Comparison of ENCODE assay signal across 1 fruit fly cellular context in genomic region chr2L:2765659-2766373, dm6.
A peak's percentile ranks its signal among the peaks of the same experiment; 100 is the strongest.
TF ChIP-seq lines count a peak whose summit lies in the region.

Gene Snx21, minus strand, starts transcription at chr2L:2765665.
Gene aph-1, plus strand, starts transcription at chr2L:2766233.

TF ChIP-seq in whole organism, embryonic, 481 proteins besides CTCF, POLR2A, EP300 and RAD21 (continued from another document and continues in another):
- peak; percentile 90 for TF ChIP-seq corto (GFP tag; optimal IDR thresholded peaks at IDR 0.05; lab: Kevin White, UChicago)
- peak; percentile 82 for TF ChIP-seq CG11093 (GFP tag; IDR thresholded peaks at IDR 0.05; lab: Robert Waterston, UW)
- peak in 1 of 2 experiments; percentile 90 for TF ChIP-seq Eip74EF (GFP tag; optimal IDR thresholded peaks at IDR 0.05; lab: Kevin White, UChicago)
- peak; percentile 77 for TF ChIP-seq CG8290 (GFP tag; optimal IDR thresholded peaks at IDR 0.05; lab: Kevin White, UChicago)
- peak; percentile 26 to 61 for TF ChIP-seq CG8290 (tag; optimal IDR thresholded peaks at IDR 0.05; lab: Kevin White, UChicago)
- peak; percentile 90 for TF ChIP-seq zfh2 (GFP tag; optimal IDR thresholded peaks at IDR 0.05; lab: Kevin White, UChicago)
- peak; percentile 82 for TF ChIP-seq her (GFP tag; optimal IDR thresholded peaks at IDR 0.05; lab: Kevin White, UChicago)
- peak; percentile 61 for TF ChIP-seq ase (GFP tag; IDR thresholded peaks at IDR 0.05; lab: Robert Waterston, UW)
- TF ChIP-seq Xbp1 (GFP tag; optimal IDR thresholded peaks at IDR 0.05; lab: Kevin White, UChicago), result peak; percentile 92
- peak; percentile 67 for TF ChIP-seq CG11085 (GFP tag; IDR thresholded peaks at IDR 0.05; lab: Robert Waterston, UW)
- no peak for TF ChIP-seq Kr (GFP tag; optimal IDR thresholded peaks at IDR 0.05; lab: Kevin White, UChicago)
- peak; percentile 56 for TF ChIP-seq pzg (GFP tag; optimal IDR thresholded peaks at IDR 0.05; lab: Kevin White, UChicago)
- TF ChIP-seq CG4404 (GFP tag; IDR thresholded peaks at IDR 0.05; lab: Robert Waterston, UW), result peak; percentile 87
- TF ChIP-seq CG18764 (GFP tag; optimal IDR thresholded peaks at IDR 0.05; lab: Kevin White, UChicago), result peak; percentile 82
- no peak for TF ChIP-seq Dfd (GFP tag; optimal IDR thresholded peaks at IDR 0.05; lab: Kevin White, UChicago)
- no peak for TF ChIP-seq h (optimal IDR thresholded peaks at IDR 0.05; lab: Kevin White, UChicago)
- peak; percentile 89 for TF ChIP-seq sisA (GFP tag; IDR thresholded peaks at IDR 0.05; lab: Robert Waterston, UW)
- TF ChIP-seq odd (GFP tag; optimal IDR thresholded peaks at IDR 0.05; lab: Kevin White, UChicago), result peak; percentile 91
- peak; percentile 36 for TF ChIP-seq Sin3A (optimal IDR thresholded peaks at IDR 0.05; lab: Kevin White, UChicago)
- TF ChIP-seq CG43689 (GFP tag; IDR thresholded peaks at IDR 0.05; lab: Robert Waterston, UW), result peak; percentile 52
- peak; percentile 77; the same call in 2 of the 3 replicates for TF ChIP-seq jigr1 (GFP tag; IDR thresholded peaks at IDR 0.05; lab: Robert Waterston, UW)
- TF ChIP-seq CG2199 (GFP tag; IDR thresholded peaks at IDR 0.05; lab: Robert Waterston, UW), result 0 out of 3 replicates have a peak, but pooled peaks have one; percentile 59
- peak; percentile 95 for TF ChIP-seq CoRest (tag; optimal IDR thresholded peaks at IDR 0.05; lab: Kevin White, UChicago)
- peak; percentile 78; the same call in 2 of the 3 replicates for TF ChIP-seq Optix (GFP tag; IDR thresholded peaks at IDR 0.05; lab: Robert Waterston, UW)
- no peak for TF ChIP-seq CG42726 (GFP tag; IDR thresholded peaks at IDR 0.05; lab: Robert Waterston, UW; ENCODE audit: partially characterized antibody)
- peak; percentile 32 for TF ChIP-seq gcm2 (GFP tag; optimal IDR thresholded peaks at IDR 0.05; lab: Kevin White, UChicago)
- TF ChIP-seq CG1529 (GFP tag; optimal IDR thresholded peaks at IDR 0.05; lab: Kevin White, UChicago), result peak; percentile 79
- no peak for TF ChIP-seq CkIIα-i1 (GFP tag; IDR thresholded peaks at IDR 0.05; lab: Robert Waterston, UW)
- TF ChIP-seq cas (GFP tag; IDR thresholded peaks at IDR 0.05; lab: Robert Waterston, UW), result peak; percentile 59; the same call in 1 of the 2 replicates
- TF ChIP-seq Fer1 (GFP tag; optimal IDR thresholded peaks at IDR 0.05; lab: Kevin White, UChicago), result peak; percentile 93
- TF ChIP-seq tio (GFP tag; optimal IDR thresholded peaks at IDR 0.05; lab: Kevin White, UChicago), result peak; percentile 92
- TF ChIP-seq stc (GFP tag; IDR thresholded peaks at IDR 0.05; lab: Robert Waterston, UW), result peak; percentile 89
- TF ChIP-seq CG7963 (GFP tag; IDR thresholded peaks at IDR 0.05; lab: Robert Waterston, UW; ENCODE audit: partially characterized antibody), result no peak
- peak; percentile 87 for TF ChIP-seq trem (tag; optimal IDR thresholded peaks at IDR 0.05; lab: Kevin White, UChicago)
- TF ChIP-seq otp (GFP tag; IDR thresholded peaks at IDR 0.05; lab: Robert Waterston, UW), result peak; percentile 56; the same call in 2 of the 3 replicates
- TF ChIP-seq CG31388 (GFP tag; optimal IDR thresholded peaks at IDR 0.05; lab: Kevin White, UChicago), result peak; percentile 36
- TF ChIP-seq CG3995 (GFP tag; optimal IDR thresholded peaks at IDR 0.05; lab: Kevin White, UChicago), result peak; percentile 18
- peak; percentile 64 for TF ChIP-seq ro (GFP tag; IDR thresholded peaks at IDR 0.05; lab: Robert Waterston, UW)
- peak; percentile 84 for TF ChIP-seq CG6254 (GFP tag; optimal IDR thresholded peaks at IDR 0.05; lab: Kevin White, UChicago)
- peak; percentile 38 for TF ChIP-seq Dref (GFP tag; IDR thresholded peaks at IDR 0.05; lab: Robert Waterston, UW)
- no peak for TF ChIP-seq Elba2 (GFP tag; optimal IDR thresholded peaks at IDR 0.05; lab: Kevin White, UChicago)
- peak; percentile 90 for TF ChIP-seq so (GFP tag; IDR thresholded peaks at IDR 0.05; lab: Robert Waterston, UW)
- TF ChIP-seq tna (GFP tag; IDR thresholded peaks at IDR 0.05; lab: Robert Waterston, UW; ENCODE audit: partially characterized antibody), result no peak
- peak; percentile 92 for TF ChIP-seq B-H2 (GFP tag; optimal IDR thresholded peaks at IDR 0.05; lab: Kevin White, UChicago)
- TF ChIP-seq shn (GFP tag; optimal IDR thresholded peaks at IDR 0.05; lab: Kevin White, UChicago), result peak; percentile 93
- peak; percentile 59 for TF ChIP-seq CG3838 (GFP tag; optimal IDR thresholded peaks at IDR 0.05; lab: Kevin White, UChicago)
- TF ChIP-seq hth (optimal IDR thresholded peaks at IDR 0.05; lab: Kevin White, UChicago), result no peak
- TF ChIP-seq Hmx (GFP tag; optimal IDR thresholded peaks at IDR 0.05; lab: Kevin White, UChicago), result peak; percentile 77
- TF ChIP-seq CG1602 (GFP tag; optimal IDR thresholded peaks at IDR 0.05; lab: Kevin White, UChicago), result peak; percentile 92
- peak; percentile 94 for TF ChIP-seq CG12391 (tag; optimal IDR thresholded peaks at IDR 0.05; lab: Kevin White, UChicago)
- TF ChIP-seq Mad (GFP tag; optimal IDR thresholded peaks at IDR 0.05; lab: Kevin White, UChicago), result peak; percentile 79
- peak; percentile 89 for TF ChIP-seq CG12942 (GFP tag; optimal IDR thresholded peaks at IDR 0.05; lab: Kevin White, UChicago)
- peak; percentile 83 for TF ChIP-seq CG3407 (GFP tag; optimal IDR thresholded peaks at IDR 0.05; lab: Kevin White, UChicago)
- TF ChIP-seq ken (GFP tag; IDR thresholded peaks at IDR 0.05; lab: Robert Waterston, UW), result peak; percentile 79
- TF ChIP-seq CG7928 (GFP tag; optimal IDR thresholded peaks at IDR 0.05; lab: Kevin White, UChicago), result peak; percentile 65
- peak; percentile 90 for TF ChIP-seq CG7786 (GFP tag; optimal IDR thresholded peaks at IDR 0.05; lab: Kevin White, UChicago)
- TF ChIP-seq fd3F (GFP tag; optimal IDR thresholded peaks at IDR 0.05; lab: Kevin White, UChicago), result peak; percentile 88
- no peak for TF ChIP-seq nerfin-2 (GFP tag; IDR thresholded peaks at IDR 0.05; lab: Robert Waterston, UW; ENCODE audit: partially characterized antibody)
- peak; percentile 33; the same call in 1 of the 2 replicates for TF ChIP-seq bowl (GFP tag; IDR thresholded peaks at IDR 0.05; lab: Robert Waterston, UW)
- peak; percentile 67 for TF ChIP-seq ham (GFP tag; IDR thresholded peaks at IDR 0.05; lab: Robert Waterston, UW)
- TF ChIP-seq CG17361 (GFP tag; IDR thresholded peaks at IDR 0.05; lab: Robert Waterston, UW), result peak; percentile 95
- TF ChIP-seq NC2α (GFP tag; optimal IDR thresholded peaks at IDR 0.05; lab: Kevin White, UChicago), result peak; percentile 79
- TF ChIP-seq nerfin-1 (tag; optimal IDR thresholded peaks at IDR 0.05; lab: Kevin White, UChicago), result peak; percentile 89
- TF ChIP-seq slbo (GFP tag; IDR thresholded peaks at IDR 0.05; lab: Robert Waterston, UW), result peak; percentile 89
- TF ChIP-seq vvl (GFP tag; IDR thresholded peaks at IDR 0.05; lab: Robert Waterston, UW), result peak; percentile 94
- peak; percentile 89 for TF ChIP-seq CG15601 (tag; optimal IDR thresholded peaks at IDR 0.05; lab: Kevin White, UChicago)
- peak; percentile 69 for TF ChIP-seq CG3163 (GFP tag; optimal IDR thresholded peaks at IDR 0.05; lab: Kevin White, UChicago)
- TF ChIP-seq Fer3 (tag; optimal IDR thresholded peaks at IDR 0.05; lab: Kevin White, UChicago), result peak; percentile 93
- TF ChIP-seq peb (GFP tag; IDR thresholded peaks at IDR 0.05; lab: Robert Waterston, UW), result peak; percentile 81
- no peak for TF ChIP-seq CG6791 (GFP tag; IDR thresholded peaks at IDR 0.05; lab: Robert Waterston, UW; ENCODE audit: partially characterized antibody)
- peak; percentile 79 for TF ChIP-seq Bteb2 (GFP tag; optimal IDR thresholded peaks at IDR 0.05; lab: Kevin White, UChicago)
- peak; percentile 60; the same call in 1 of the 2 replicates for TF ChIP-seq CG17612 (GFP tag; IDR thresholded peaks at IDR 0.05; lab: Robert Waterston, UW)
- TF ChIP-seq CG6683 (GFP tag; optimal IDR thresholded peaks at IDR 0.05; lab: Kevin White, UChicago), result peak; percentile 84
- peak; percentile 85 for TF ChIP-seq HmgZ (tag; optimal IDR thresholded peaks at IDR 0.05; lab: Kevin White, UChicago)
- peak; percentile 89 for TF ChIP-seq CG32767 (GFP tag; IDR thresholded peaks at IDR 0.05; lab: Robert Waterston, UW)
- TF ChIP-seq HLH4C (GFP tag; IDR thresholded peaks at IDR 0.05; lab: Robert Waterston, UW; ENCODE audit: partially characterized antibody), result no peak; the same call in 2 of the 3 replicates
- peak; percentile 87 for TF ChIP-seq tin (GFP tag; optimal IDR thresholded peaks at IDR 0.05; lab: Kevin White, UChicago)
- TF ChIP-seq CG1792 (GFP tag; optimal IDR thresholded peaks at IDR 0.05; lab: Kevin White, UChicago), result peak; percentile 76
- peak; percentile 92 for TF ChIP-seq sqz (GFP tag; optimal IDR thresholded peaks at IDR 0.05; lab: Kevin White, UChicago)
- TF ChIP-seq zen2 (GFP tag; IDR thresholded peaks at IDR 0.05; lab: Robert Waterston, UW; ENCODE audit: partially characterized antibody), result no peak
- TF ChIP-seq CG3281 (GFP tag; optimal IDR thresholded peaks at IDR 0.05; lab: Kevin White, UChicago), result peak; percentile 93
- peak; percentile 85 for TF ChIP-seq abd-A (tag; optimal IDR thresholded peaks at IDR 0.05; lab: Kevin White, UChicago)
- peak; percentile 86 for TF ChIP-seq klu (GFP tag; IDR thresholded peaks at IDR 0.05; lab: Robert Waterston, UW)
- no peak for TF ChIP-seq mld (GFP tag; IDR thresholded peaks at IDR 0.05; lab: Robert Waterston, UW; ENCODE audit: partially characterized antibody)
- peak; percentile 91 for TF ChIP-seq BtbVII (GFP tag; optimal IDR thresholded peaks at IDR 0.05; lab: Kevin White, UChicago)
- TF ChIP-seq Ada2b (GFP tag; IDR thresholded peaks at IDR 0.05; lab: Robert Waterston, UW), result peak; percentile 74
- peak; percentile 92 for TF ChIP-seq CG13775 (GFP tag; optimal IDR thresholded peaks at IDR 0.05; lab: Kevin White, UChicago)
- peak; percentile 77 for TF ChIP-seq sd (tag; optimal IDR thresholded peaks at IDR 0.05; lab: Kevin White, UChicago)
- TF ChIP-seq CG8478 (optimal IDR thresholded peaks at IDR 0.05; lab: Kevin White, UChicago), result no peak
- TF ChIP-seq CG18262 (tag; optimal IDR thresholded peaks at IDR 0.05; lab: Kevin White, UChicago), result peak; percentile 93
- peak; percentile 69 for TF ChIP-seq CG6654 (GFP tag; optimal IDR thresholded peaks at IDR 0.05; lab: Kevin White, UChicago)
- peak; percentile 87 for TF ChIP-seq NFAT (GFP tag; IDR thresholded peaks at IDR 0.05; lab: Robert Waterston, UW)
- peak; percentile 28 for TF ChIP-seq fd102C (GFP tag; optimal IDR thresholded peaks at IDR 0.05; lab: Kevin White, UChicago)
- TF ChIP-seq Camta (GFP tag; optimal IDR thresholded peaks at IDR 0.05; lab: Kevin White, UChicago), result peak; percentile 81
- peak; percentile 88 for TF ChIP-seq Blimp-1 (GFP tag; optimal IDR thresholded peaks at IDR 0.05; lab: Kevin White, UChicago)
- TF ChIP-seq Doc3 (GFP tag; IDR thresholded peaks at IDR 0.05; lab: Robert Waterston, UW; ENCODE audit: partially characterized antibody), result no peak
- peak; percentile 88 for TF ChIP-seq CHES-1-like (GFP tag; optimal IDR thresholded peaks at IDR 0.05; lab: Kevin White, UChicago)
- peak; percentile 64 to 93 for TF ChIP-seq bsh (GFP tag; optimal IDR thresholded peaks at IDR 0.05; lab: Kevin White, UChicago)
- TF ChIP-seq caup (GFP tag; optimal IDR thresholded peaks at IDR 0.05; lab: Kevin White, UChicago; ENCODE audit: severe bottlenecking), result peak; percentile 92
- TF ChIP-seq kni (GFP tag; optimal IDR thresholded peaks at IDR 0.05; lab: Kevin White, UChicago), result peak; percentile 70
- peak; percentile 77 for TF ChIP-seq Mrtf (GFP tag; IDR thresholded peaks at IDR 0.05; lab: Robert Waterston, UW)
- TF ChIP-seq CG4282 (GFP tag; optimal IDR thresholded peaks at IDR 0.05; lab: Kevin White, UChicago), result peak; percentile 64
- no peak for TF ChIP-seq Lpt (GFP tag; optimal IDR thresholded peaks at IDR 0.05; lab: Kevin White, UChicago)
- peak; percentile 76 for TF ChIP-seq dm (GFP tag; optimal IDR thresholded peaks at IDR 0.05; lab: Kevin White, UChicago)
- TF ChIP-seq H2.0 (GFP tag; IDR thresholded peaks at IDR 0.05; lab: Robert Waterston, UW), result peak; percentile 79
- TF ChIP-seq lbe (GFP tag; optimal IDR thresholded peaks at IDR 0.05; lab: Kevin White, UChicago), result peak; percentile 88
- peak; percentile 87 for TF ChIP-seq Hsf (GFP tag; optimal IDR thresholded peaks at IDR 0.05; lab: Kevin White, UChicago)
- TF ChIP-seq CG13624 (GFP tag; optimal IDR thresholded peaks at IDR 0.05; lab: Kevin White, UChicago), result peak; percentile 89
- peak; percentile 80 for TF ChIP-seq Oaz (GFP tag; IDR thresholded peaks at IDR 0.05; lab: Robert Waterston, UW)
- peak; percentile 69 for TF ChIP-seq CG2202 (tag; optimal IDR thresholded peaks at IDR 0.05; lab: Kevin White, UChicago)
- TF ChIP-seq CG3065 (GFP tag; optimal IDR thresholded peaks at IDR 0.05; lab: Kevin White, UChicago), result peak; percentile 51
- peak; percentile 85 for TF ChIP-seq CG7372 (GFP tag; IDR thresholded peaks at IDR 0.05; lab: Robert Waterston, UW)
- TF ChIP-seq jumu (GFP tag; optimal IDR thresholded peaks at IDR 0.05; lab: Kevin White, UChicago), result peak; percentile 87
- peak; percentile 93 for TF ChIP-seq CG11504 (tag; optimal IDR thresholded peaks at IDR 0.05; lab: Kevin White, UChicago)
- peak; percentile 89 for TF ChIP-seq CG9437 (GFP tag; optimal IDR thresholded peaks at IDR 0.05; lab: Kevin White, UChicago)
- peak; percentile 85 for TF ChIP-seq Atf-2 (GFP tag; optimal IDR thresholded peaks at IDR 0.05; lab: Kevin White, UChicago)
- TF ChIP-seq CG14667 (GFP tag; IDR thresholded peaks at IDR 0.05; lab: Robert Waterston, UW), result peak; percentile 77
- peak; percentile 20 for TF ChIP-seq HLHmδ (GFP tag; optimal IDR thresholded peaks at IDR 0.05; lab: Kevin White, UChicago)
- TF ChIP-seq PHDP (tag; optimal IDR thresholded peaks at IDR 0.05; lab: Kevin White, UChicago), result peak; percentile 94
- peak; percentile 93 for TF ChIP-seq Chrac-16 (GFP tag; optimal IDR thresholded peaks at IDR 0.05; lab: Kevin White, UChicago)
- TF ChIP-seq dmrt11E (tag; optimal IDR thresholded peaks at IDR 0.05; lab: Kevin White, UChicago), result peak; percentile 92
- TF ChIP-seq Dad (GFP tag; optimal IDR thresholded peaks at IDR 0.05; lab: Kevin White, UChicago), result peak; percentile 86
- peak; percentile 56 for TF ChIP-seq CG5953 (GFP tag; IDR thresholded peaks at IDR 0.05; lab: Robert Waterston, UW)
- peak; percentile 66 for TF ChIP-seq Bdp1 (GFP tag; optimal IDR thresholded peaks at IDR 0.05; lab: Kevin White, UChicago)
- TF ChIP-seq CG10462 (GFP tag; optimal IDR thresholded peaks at IDR 0.05; lab: Kevin White, UChicago), result peak; percentile 78
- TF ChIP-seq z (GFP tag; IDR thresholded peaks at IDR 0.05; lab: Robert Waterston, UW), result peak; percentile 56; the same call in 1 of the 3 replicates
- peak; percentile 81 for TF ChIP-seq CG1647 (GFP tag; optimal IDR thresholded peaks at IDR 0.05; lab: Kevin White, UChicago)
- peak; percentile 63 for TF ChIP-seq CG17802 (tag; optimal IDR thresholded peaks at IDR 0.05; lab: Kevin White, UChicago)
- peak; percentile 90 for TF ChIP-seq cato (GFP tag; optimal IDR thresholded peaks at IDR 0.05; lab: Kevin White, UChicago; ENCODE audit: borderline replicate concordance)
